Fruit fly (Drosophila melanogaster) whole organism, wandering third instar larva: Measurements from ENCODE around the gene CG9338.

ENCODE experiments used
- OdsH ChIP-seq: fragments of 200-800 bp; sonication (Bioruptor generic); optimal IDR thresholded peaks from 2 replicates; lab custom pipeline; 2016; ENCODE audit warnings: missing biosample characterization, mild to moderate bottlenecking, missing genetic modification characterization
- br ChIP-seq: fragments of 200-800 bp; sonication (Bioruptor generic); optimal IDR thresholded peaks from 2 replicates; lab custom pipeline; 2016; ENCODE audit warnings: missing biosample characterization, missing genetic modification characterization
- h ChIP-seq: fragments of 200-800 bp; sonication (Bioruptor generic); optimal IDR thresholded peaks from 3 replicates; lab custom pipeline; 2016; ENCODE audit warnings: missing biosample characterization, mild to moderate bottlenecking, missing genetic modification characterization
- psq ChIP-seq: fragments of 200-800 bp; sonication (Bioruptor generic); optimal IDR thresholded peaks from 3 replicates; lab custom pipeline; 2017; ENCODE audit warnings: missing biosample characterization, mild to moderate bottlenecking, missing genetic modification characterization, moderate library complexity

dm6 chr2L:20827045-20827444, 38.0 kb upstream of the CG9338 start:
- TF ChIP-seq br (GFP tag; lab: Kevin White, UChicago) (no peak), OdsH (no peak), psq (no peak), h (GFP tag; lab: Kevin White, UChicago) (no peak)
